Fruit fly (Drosophila melanogaster) whole organism, embryonic: ENCODE data around the gene CG5262.

Source experiments
- CG10431 ChIP-seq: fragments of 200-800 bp; sonication (Bioruptor generic); optimal IDR thresholded peaks from 3 replicates; lab custom pipeline; 2018; ENCODE audit warnings: missing biosample characterization, mild to moderate bottlenecking, missing genetic modification characterization
- CG12219 ChIP-seq: fragments of 200-800 bp; sonication (Bioruptor generic); optimal IDR thresholded peaks from 3 replicates; lab custom pipeline; 2018; ENCODE audit warnings: missing biosample characterization, mild to moderate bottlenecking, missing genetic modification characterization
- CG1647 ChIP-seq: fragments of 200-800 bp; sonication (Bioruptor generic); optimal IDR thresholded peaks from 3 replicates; lab custom pipeline; 2016; ENCODE audit warnings: missing biosample characterization, missing genetic modification characterization

dm6 chr3L:20379496-20379895 lies 50.8 kb downstream of the CG5262 start:
- TF ChIP-seq CG1647 (GFP tag; lab: Kevin White, UChicago): no peak
- no peak for TF ChIP-seq CG12219 (GFP tag; lab: Kevin White, UChicago)
- no peak for TF ChIP-seq CG10431 (GFP tag; lab: Kevin White, UChicago)
